Fruit fly (Drosophila melanogaster) whole organism, wandering third instar larva: ENCODE data around the gene nkd.

Experiments
- Abd-B ChIP-seq: fragments of >200 bp; optimal IDR thresholded peaks from 2 replicates; lab custom pipeline; 2017; ENCODE audit warnings: missing biosample characterization, missing genetic modification characterization
- CrebA ChIP-seq: fragments of 200-800 bp; sonication (Bioruptor generic); optimal IDR thresholded peaks from 2 replicates; lab custom pipeline; 2016; ENCODE audit warnings: missing biosample characterization, mild to moderate bottlenecking, missing genetic modification characterization, borderline replicate concordance
- Dfd ChIP-seq: fragments of >200 bp; optimal IDR thresholded peaks from 2 replicates; lab custom pipeline; 2017; ENCODE audit warnings: missing biosample characterization, missing genetic modification characterization
- Dif ChIP-seq: fragments of 200-275, 200-300 bp; sonication (Bioruptor generic); optimal IDR thresholded peaks from 2 replicates; lab custom pipeline; 2018; ENCODE audit warnings: missing biosample characterization, missing genetic modification characterization; ENCODE audit not compliant: partially characterized antibody
- HLH106 ChIP-seq: fragments of 200-800 bp; optimal IDR thresholded peaks from 3 replicates; lab custom pipeline; 2019; ENCODE audit warnings: missing biosample characterization, mild to moderate bottlenecking, missing genetic modification characterization, moderate library complexity
- Hnf4 ChIP-seq: fragments of 200-800 bp; sonication (Bioruptor generic); optimal IDR thresholded peaks from 2 replicates; lab custom pipeline; 2016; ENCODE audit warnings: missing biosample characterization, mild to moderate bottlenecking, missing genetic modification characterization
- Hr83 ChIP-seq: fragments of 200-300 bp; sonication (Bioruptor generic); optimal IDR thresholded peaks from 2 replicates; lab custom pipeline; 2016; ENCODE audit warnings: missing biosample characterization, mild to moderate bottlenecking, missing genetic modification characterization, moderate library complexity; ENCODE audit not compliant: poor library complexity, severe bottlenecking
- Jra ChIP-seq: sonication (Bioruptor generic); optimal IDR thresholded peaks from 2 replicates; lab custom pipeline; 2016; ENCODE audit warnings: missing biosample characterization, missing genetic modification characterization
- Mio ChIP-seq: sonication (Bioruptor generic); optimal IDR thresholded peaks from 2 replicates; lab custom pipeline; 2016; ENCODE audit warnings: missing biosample characterization, missing genetic modification characterization
- OdsH ChIP-seq: fragments of 200-800 bp; sonication (Bioruptor generic); optimal IDR thresholded peaks from 2 replicates; lab custom pipeline; 2016; ENCODE audit warnings: missing biosample characterization, mild to moderate bottlenecking, missing genetic modification characterization
- Rel ChIP-seq, 2 experiments: fragments of 200-800 bp; sonication (Bioruptor generic) in 1 of 2; optimal IDR thresholded peaks; 2 replicates in 1 of 2; 3 replicates in 1 of 2; lab custom pipeline; 2016 to 2019; ENCODE audit warnings: mild to moderate bottlenecking in 2 of 2, missing biosample characterization in 2 of 2, missing genetic modification characterization in 2 of 2, moderate library complexity in 1 of 2
- Sp1 ChIP-seq: fragments of 200-800 bp; sonication (Bioruptor generic); optimal IDR thresholded peaks from 3 replicates; lab custom pipeline; 2019; ENCODE audit warnings: missing biosample characterization, mild to moderate bottlenecking, missing genetic modification characterization, moderate library complexity
- br ChIP-seq: fragments of 200-800 bp; sonication (Bioruptor generic); optimal IDR thresholded peaks from 2 replicates; lab custom pipeline; 2016; ENCODE audit warnings: missing biosample characterization, missing genetic modification characterization
- dl ChIP-seq, 2 experiments: fragments of 175-275, 200-275 bp in 1 of 2; fragments of 200-275 bp in 1 of 2; sonication (Bioruptor generic); optimal IDR thresholded peaks; lab custom pipeline; 2018; ENCODE audit warnings: mild to moderate bottlenecking in 2 of 2, missing biosample characterization in 2 of 2, missing genetic modification characterization in 2 of 2, moderate library complexity in 2 of 2; ENCODE audit not compliant: partially characterized antibody in 2 of 2, insufficient read depth in 1 of 2
- ey ChIP-seq: fragments of 200-800 bp; sonication (Bioruptor generic); optimal IDR thresholded peaks from 2 replicates; lab custom pipeline; 2016; ENCODE audit warnings: missing biosample characterization, missing genetic modification characterization
- foxo ChIP-seq, 2 experiments: fragments of 200-800 bp; sonication (Bioruptor generic); optimal IDR thresholded peaks; 2 replicates in 1 of 2; 3 replicates in 1 of 2; lab custom pipeline; 2016 to 2017; ENCODE audit warnings: missing biosample characterization in 2 of 2, missing genetic modification characterization in 2 of 2
- h ChIP-seq: fragments of 200-800 bp; sonication (Bioruptor generic); optimal IDR thresholded peaks from 3 replicates; lab custom pipeline; 2016; ENCODE audit warnings: missing biosample characterization, mild to moderate bottlenecking, missing genetic modification characterization
- jim ChIP-seq: fragments of 175-275, 200-325 bp; sonication (Bioruptor generic); optimal IDR thresholded peaks from 2 replicates; lab custom pipeline; 2016; ENCODE audit warnings: missing biosample characterization, mild to moderate bottlenecking, missing genetic modification characterization
- psq ChIP-seq: fragments of 200-800 bp; sonication (Bioruptor generic); optimal IDR thresholded peaks from 3 replicates; lab custom pipeline; 2017; ENCODE audit warnings: missing biosample characterization, mild to moderate bottlenecking, missing genetic modification characterization, moderate library complexity
- rgr ChIP-seq: fragments of 200-800 bp; sonication (Bioruptor generic); optimal IDR thresholded peaks from 3 replicates; lab custom pipeline; 2016; ENCODE audit warnings: missing biosample characterization, mild to moderate bottlenecking, missing genetic modification characterization
- sage ChIP-seq: fragments of 200-800 bp; sonication (Bioruptor generic); optimal IDR thresholded peaks from 2 replicates; lab custom pipeline; 2016; ENCODE audit warnings: missing biosample characterization, mild to moderate bottlenecking, missing genetic modification characterization
- sv ChIP-seq: fragments of 200-800 bp; sonication (Bioruptor generic); optimal IDR thresholded peaks from 3 replicates; lab custom pipeline; 2016; ENCODE audit warnings: missing biosample characterization, missing genetic modification characterization
- tai ChIP-seq: sonication (Bioruptor generic); optimal IDR thresholded peaks from 2 replicates; lab custom pipeline; 2016; ENCODE audit warnings: missing biosample characterization, missing genetic modification characterization
- usp ChIP-seq: fragments of >200 bp; optimal IDR thresholded peaks from 2 replicates; lab custom pipeline; 2017; ENCODE audit warnings: missing biosample characterization, missing genetic modification characterization

Gene nkd

DNA sequence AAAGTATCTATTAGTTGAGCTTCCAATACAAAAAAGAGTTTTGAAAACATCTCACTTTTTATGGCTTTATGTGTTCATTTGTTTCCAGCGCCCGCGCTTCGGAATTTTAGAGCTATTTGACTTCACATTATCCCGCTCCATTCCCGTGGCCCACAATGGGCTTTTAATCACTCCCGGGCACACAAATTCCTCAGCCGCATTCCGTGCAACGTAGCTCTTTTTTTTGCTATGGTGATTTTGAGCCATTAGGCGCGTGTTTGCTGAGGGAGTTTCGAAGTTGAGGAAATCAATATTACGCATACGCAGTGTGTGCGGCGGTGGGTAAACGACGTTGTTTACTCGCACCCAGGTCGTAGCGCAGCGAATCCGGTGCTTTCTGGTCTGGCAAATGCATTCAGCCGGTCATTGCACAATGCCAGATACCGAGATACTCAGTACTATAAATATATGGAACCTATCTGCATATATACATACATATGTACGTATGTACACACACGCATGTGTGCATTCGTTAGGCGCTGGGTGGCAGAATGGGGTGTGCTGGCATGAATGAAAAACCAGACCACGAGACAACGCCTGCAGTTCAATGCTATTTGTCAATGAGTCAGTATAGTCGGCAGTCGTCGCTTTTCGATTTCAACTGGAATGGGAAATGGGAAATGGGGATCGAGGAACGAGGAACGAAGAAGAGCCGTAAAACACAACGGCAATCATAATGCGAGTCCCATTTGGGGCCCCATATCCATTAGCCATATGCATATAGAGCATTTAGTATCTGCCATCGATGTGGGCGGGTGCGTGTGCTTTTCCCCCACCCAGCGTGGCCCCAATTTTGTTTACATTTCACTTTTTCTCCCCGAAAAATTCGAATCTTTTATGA is 28.0 kb upstream of the nkd start:
- TF ChIP-seq OdsH (no peak), foxo (GFP tag; optimal IDR thresholded peaks at IDR 0.05; lab: Kevin White, UChicago) (no peak), sv (no peak), HLH106 (no peak), usp (GFP tag; lab: Kevin White, UChicago) (no peak), Hnf4 (GFP tag; lab: Kevin White, UChicago) (no peak), Abd-B (GFP tag; lab: Kevin White, UChicago) (no peak), Sp1 (GFP tag; lab: Kevin White, UChicago) (no peak), br (GFP tag; lab: Kevin White, UChicago) (no peak), Rel (GFP tag; optimal IDR thresholded peaks at IDR 0.05; lab: Kevin White, UChicago) (no peak), Rel (tag; optimal IDR thresholded peaks at IDR 0.05; lab: Kevin White, UChicago) (no peak), Hr83 (GFP tag; lab: Kevin White, UChicago) (no peak), Dfd (GFP tag; lab: Kevin White, UChicago) (no peak), jim (GFP tag; lab: Kevin White, UChicago) (no peak), CrebA (GFP tag; lab: Kevin White, UChicago) (no peak), dl (GFP tag; optimal IDR thresholded peaks at IDR 0.05; lab: Kevin White, UChicago; ENCODE audit: insufficient read depth in 1 of 2, partially characterized antibody in 2 of 2) (no peak), psq (GFP tag; lab: Kevin White, UChicago) (no peak), sage (GFP tag; lab: Kevin White, UChicago) (no peak), ey (GFP tag; lab: Kevin White, UChicago) (no peak), tai (GFP tag; lab: Kevin White, UChicago) (no peak)
- TF ChIP-seq, all 38 proteins: peak for 0

- TF ChIP-seq br (GFP tag; lab: Kevin White, UChicago) (peak; percentile 13), Rel (GFP tag; optimal IDR thresholded peaks at IDR 0.05; lab: Kevin White, UChicago) (no peak), Rel (tag; optimal IDR thresholded peaks at IDR 0.05; lab: Kevin White, UChicago) (peak; percentile 25), Sp1 (GFP tag; lab: Kevin White, UChicago) (peak; percentile 43), Jra (no peak), h (GFP tag; lab: Kevin White, UChicago) (peak; percentile 44), Dif (GFP tag; lab: Kevin White, UChicago) (no peak), CrebA (GFP tag; lab: Kevin White, UChicago) (peak; percentile 64), psq (GFP tag; lab: Kevin White, UChicago) (peak; percentile 0), Hr83 (GFP tag; lab: Kevin White, UChicago) (peak; percentile 6), rgr (GFP tag; lab: Kevin White, UChicago) (peak; percentile 41), HLH106 (no peak), sage (GFP tag; lab: Kevin White, UChicago) (peak; percentile 4)
- TF ChIP-seq, all 38 proteins: peak for 9
Measured at dm6 chr3L:19072177-19072603, 26.9 kb upstream of the nkd start.

- TF ChIP-seq Mio (GFP tag; lab: Kevin White, UChicago) (no peak), foxo (GFP tag; optimal IDR thresholded peaks at IDR 0.05; lab: Kevin White, UChicago) (peak in 1 of 2 experiments; percentile 1)
Measured at dm6 chr3L:19071173-19071844, 26.1 kb upstream of the nkd start.

DNA sequence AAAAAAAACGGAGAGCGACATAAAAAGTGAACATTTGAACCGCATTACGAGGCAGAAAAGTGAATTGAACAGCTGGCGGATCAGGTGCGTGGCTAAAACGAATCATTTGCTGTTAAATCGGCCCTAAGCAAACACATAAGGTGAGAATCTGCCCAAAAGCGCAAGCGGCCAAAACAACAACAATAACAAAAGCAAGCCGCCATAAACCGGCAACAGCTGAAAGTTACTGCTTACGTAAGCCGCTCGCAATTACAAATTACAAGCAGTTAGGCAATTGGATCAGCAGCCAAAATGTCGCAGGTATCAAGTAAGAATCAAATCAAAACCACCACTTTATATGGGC is 18.1 kb upstream of the nkd start:
- TF ChIP-seq Hr83 (GFP tag; lab: Kevin White, UChicago) (peak; percentile 3), usp (GFP tag; lab: Kevin White, UChicago) (no peak)
